Worm (Caenorhabditis elegans) whole organism, L4 larva: ENCODE measurements around the gene spi-1.

ENCODE experiments used
- attf-4 ChIP-seq: sonication (generic microtip); optimal IDR thresholded peaks from 3 replicates; lab custom pipeline; 2017; ENCODE audit warnings: missing biosample characterization, missing genetic modification characterization
- ceh-82 ChIP-seq: sonication (generic microtip); optimal IDR thresholded peaks from 2 replicates; lab custom pipeline; 2017; ENCODE audit warnings: missing biosample characterization, missing genetic modification characterization
- fkh-10 ChIP-seq: fragments of 150-350 bp; optimal IDR thresholded peaks from 2 replicates; lab custom pipeline; 2014; ENCODE audit warnings: missing biosample characterization, missing genetic modification reagents, missing genetic modification characterization
- lsy-2 ChIP-seq, 2 experiments: fragments of 150-350 bp in 1 of 2; sonication (generic microtip) in 1 of 2; optimal IDR thresholded peaks; 2 replicates each; lab custom pipeline; 2014 to 2017; ENCODE audit warnings: missing biosample characterization in 2 of 2, missing genetic modification characterization in 2 of 2
- zag-1 ChIP-seq: fragments of 150-350 bp; optimal IDR thresholded peaks from 2 replicates; lab custom pipeline; 2014; ENCODE audit warnings: missing biosample characterization, missing genetic modification characterization

DNA sequence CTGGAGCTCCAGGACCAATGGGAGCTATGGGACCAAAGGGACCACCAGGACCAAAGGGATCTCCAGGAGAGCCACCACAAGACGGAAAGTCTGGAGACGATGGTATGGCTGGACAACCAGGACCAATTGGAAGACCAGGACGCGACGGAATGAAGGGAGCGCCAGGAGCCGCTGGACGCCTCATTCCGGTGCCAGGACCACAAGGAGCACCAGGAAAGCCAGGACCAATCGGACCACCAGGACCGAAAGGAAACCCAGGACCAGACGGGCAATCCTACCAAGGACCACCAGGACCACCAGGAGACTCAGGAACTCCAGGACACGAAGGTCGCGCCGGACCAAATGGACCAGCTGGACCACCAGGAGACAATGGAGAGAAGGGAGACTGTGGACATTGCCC lies 48.7 kb downstream of the spi-1 start:
- TF ChIP-seq attf-4 (tag; lab: Kevin White, UChicago): no peak
- TF ChIP-seq lsy-2 (tag; optimal IDR thresholded peaks at IDR 0.05; lab: Kevin White, UChicago): no peak
- TF ChIP-seq ceh-82 (tag; lab: Kevin White, UChicago): no peak
- no peak for TF ChIP-seq zag-1 (tag; lab: Kevin White, UChicago)
- no peak for TF ChIP-seq fkh-10 (GFP tag; lab: Kevin White, UChicago)
